Worm (Caenorhabditis elegans) whole organism, young adult: Measurements from ENCODE around the gene nsph-1.1.
A peak's percentile ranks its signal among the peaks of the same experiment; 100 is the strongest.

Experiments used
- B0019.2 ChIP-seq: fragments of 200-800 bp; sonication (Bioruptor generic); conservative IDR thresholded peaks from 2 replicates; pipeline ENCODE4 v1.3.6; 2022; ENCODE audit warnings: missing genetic modification reagents, missing genetic modification characterization, missing compliant biosample characterization
- F23B12.7 ChIP-seq: sonication (generic microtip); optimal IDR thresholded peaks from 2 replicates; lab custom pipeline; 2017; ENCODE audit warnings: missing genetic modification characterization, mild to moderate bottlenecking, missing compliant biosample characterization, antibody characterized with exemption, moderate library complexity; ENCODE audit not compliant: insufficient read depth
- F39B2.1 ChIP-seq: fragments of 200-800 bp; sonication (Bioruptor generic); IDR thresholded peaks from 2 replicates; pipeline ENCODE4 v1.3.6; 2022; ENCODE audit warnings: missing genetic modification reagents, missing genetic modification characterization, missing compliant biosample characterization
- F49E8.2 ChIP-seq: sonication (generic microtip); optimal IDR thresholded peaks from 3 replicates; lab custom pipeline; 2017; ENCODE audit warnings: missing genetic modification characterization, mild to moderate bottlenecking, missing compliant biosample characterization, antibody characterized with exemption, moderate library complexity; ENCODE audit not compliant: insufficient read depth
- F57C9.4 ChIP-seq: sonication (generic microtip); optimal IDR thresholded peaks from 2 replicates; lab custom pipeline; 2017; ENCODE audit warnings: mild to moderate bottlenecking, missing genetic modification characterization, missing compliant biosample characterization
- K11D2.4 ChIP-seq: fragments of 200-800 bp; sonication (Bioruptor generic); IDR thresholded peaks from 2 replicates; pipeline ENCODE4 v1.3.6; 2022; ENCODE audit warnings: missing genetic modification reagents, missing genetic modification characterization, missing compliant biosample characterization
- T07F8.4 ChIP-seq: sonication (generic microtip); optimal IDR thresholded peaks from 2 replicates; lab custom pipeline; 2016; ENCODE audit warnings: mild to moderate bottlenecking, missing genetic modification characterization, moderate library complexity, missing compliant biosample characterization
- Y56A3A.18 ChIP-seq: fragments of 200-800 bp; sonication (Bioruptor generic); IDR thresholded peaks from 2 replicates; pipeline ENCODE4 v1.3.6; 2022; ENCODE audit warnings: missing genetic modification reagents, missing genetic modification characterization, missing compliant biosample characterization
- Y79H2A.3 ChIP-seq: fragments of 200-800 bp; sonication (Bioruptor generic); conservative IDR thresholded peaks from 2 replicates; pipeline ENCODE4 v1.3.6; 2022; ENCODE audit warnings: missing genetic modification reagents, missing genetic modification characterization, missing compliant biosample characterization
- akir-1 ChIP-seq: fragments of 200-800 bp; sonication (Bioruptor generic); optimal IDR thresholded peaks from 2 replicates; lab custom pipeline; 2018; ENCODE audit warnings: mild to moderate bottlenecking, missing genetic modification characterization, moderate library complexity, missing compliant biosample characterization
- aptf-3 ChIP-seq: fragments of 200-800 bp; sonication (Bioruptor generic); IDR thresholded peaks from 2 replicates; pipeline ENCODE4 v1.3.6; 2022; ENCODE audit warnings: missing genetic modification characterization, missing compliant biosample characterization
- athp-1 ChIP-seq: sonication (generic microtip); optimal IDR thresholded peaks from 2 replicates; lab custom pipeline; 2017; ENCODE audit warnings: mild to moderate bottlenecking, missing genetic modification characterization, missing compliant biosample characterization
- attf-6 ChIP-seq: fragments of 200-800 bp; sonication (Bioruptor generic); IDR thresholded peaks from 2 replicates; pipeline ENCODE4 v1.3.6; 2022; ENCODE audit warnings: missing genetic modification reagents, missing genetic modification characterization, missing compliant biosample characterization
- bed-2 ChIP-seq: fragments of 200-800 bp; sonication (Bioruptor generic); IDR thresholded peaks from 2 replicates; pipeline ENCODE4 v1.3.6; 2022; ENCODE audit warnings: missing genetic modification reagents, missing genetic modification characterization, missing compliant biosample characterization
- cebp-1 ChIP-seq, 2 experiments: fragments of 200-800 bp in 1 of 2; sonication (Bioruptor generic) in 1 of 2; sonication (generic microtip) in 1 of 2; IDR thresholded peaks in 1 of 2; optimal IDR thresholded peaks in 1 of 2; 2 replicates each; pipeline versions ENCODE4 v1.3.6 to Lab custom; 2017 to 2022; ENCODE audit warnings: missing compliant biosample characterization in 2 of 2, missing genetic modification characterization in 2 of 2, mild to moderate bottlenecking in 1 of 2, missing genetic modification reagents in 1 of 2, moderate library complexity in 1 of 2
- cebp-2 ChIP-seq: fragments of 200-800 bp; sonication (Bioruptor generic); IDR thresholded peaks from 2 replicates; pipeline ENCODE4 v1.3.6; 2022; ENCODE audit warnings: missing genetic modification characterization, missing compliant biosample characterization
- chd-7 ChIP-seq: sonication (generic microtip); optimal IDR thresholded peaks from 2 replicates; lab custom pipeline; 2016; ENCODE audit warnings: mild to moderate bottlenecking, missing genetic modification characterization, moderate library complexity, missing compliant biosample characterization
- efl-1 ChIP-seq: fragments of 150-350 bp; optimal IDR thresholded peaks from 2 replicates; lab custom pipeline; 2014; ENCODE audit warnings: missing biosample characterization, missing genetic modification reagents, missing genetic modification characterization
- egl-44 ChIP-seq: fragments of 200-800 bp; sonication (Bioruptor generic); IDR thresholded peaks from 2 replicates; pipeline ENCODE4 v1.3.6; 2022; ENCODE audit warnings: missing genetic modification reagents, missing genetic modification characterization, missing compliant biosample characterization
- fkh-3 ChIP-seq: sonication (generic microtip); optimal IDR thresholded peaks from 2 replicates; lab custom pipeline; 2016; ENCODE audit warnings: mild to moderate bottlenecking, missing genetic modification characterization, missing compliant biosample characterization
- him-1 ChIP-seq: sonication (generic microtip); optimal IDR thresholded peaks from 2 replicates; lab custom pipeline; 2016; ENCODE audit warnings: missing genotype, missing genetic modification reagents, missing genetic modification characterization, missing compliant biosample characterization
- hrde-1 ChIP-seq: sonication (generic microtip); optimal IDR thresholded peaks from 2 replicates; lab custom pipeline; 2016; ENCODE audit warnings: missing genetic modification characterization, mild to moderate bottlenecking, missing compliant biosample characterization, moderate library complexity, missing genotype, missing genetic modification reagents, borderline replicate concordance
- lin-35 ChIP-seq, 3 experiments: fragments of 150-350 bp in 2 of 3; sonication (generic microtip) in 1 of 3; optimal IDR thresholded peaks; 2 replicates each; lab custom pipeline; 2014 to 2018; ENCODE audit warnings: missing biosample characterization in 3 of 3, missing genetic modification characterization in 3 of 3, missing genetic modification reagents in 3 of 3
- lin-40 ChIP-seq: sonication (generic microtip); optimal IDR thresholded peaks from 2 replicates; lab custom pipeline; 2016; ENCODE audit warnings: missing genetic modification characterization, mild to moderate bottlenecking, missing compliant biosample characterization, missing genotype, missing genetic modification reagents
- lir-1 ChIP-seq: fragments of 200-800 bp; sonication (Bioruptor generic); conservative IDR thresholded peaks from 2 replicates; pipeline ENCODE4 v1.3.6; 2022; ENCODE audit warnings: missing genetic modification reagents, missing genetic modification characterization, missing compliant biosample characterization
- lsl-1 ChIP-seq: fragments of 200-800 bp; sonication (Bioruptor generic); optimal IDR thresholded peaks from 2 replicates; lab custom pipeline; 2018; ENCODE audit warnings: mild to moderate bottlenecking, missing genetic modification characterization, moderate library complexity, missing compliant biosample characterization
- madf-10 ChIP-seq: sonication (generic microtip); optimal IDR thresholded peaks from 2 replicates; lab custom pipeline; 2016; ENCODE audit warnings: mild to moderate bottlenecking, missing genetic modification characterization, missing compliant biosample characterization
- madf-3 ChIP-seq: fragments of 200-800 bp; sonication (Bioruptor generic); IDR thresholded peaks from 2 replicates; pipeline ENCODE4 v1.3.6; 2022; ENCODE audit warnings: missing genetic modification reagents, missing genetic modification characterization, missing compliant biosample characterization
- madf-8 ChIP-seq: fragments of 200-800 bp; sonication (Bioruptor generic); conservative IDR thresholded peaks from 2 replicates; pipeline ENCODE4 v1.3.6; 2022; ENCODE audit warnings: missing genetic modification reagents, missing genetic modification characterization, missing compliant biosample characterization
- mxl-1 ChIP-seq: sonication (generic microtip); optimal IDR thresholded peaks from 2 replicates; lab custom pipeline; 2016; ENCODE audit warnings: missing genetic modification characterization, missing compliant biosample characterization
- nfya-1 ChIP-seq: sonication (generic microtip); optimal IDR thresholded peaks from 2 replicates; lab custom pipeline; 2017; ENCODE audit warnings: antibody characterized with exemption, missing compliant biosample characterization, missing genetic modification characterization, borderline replicate concordance; ENCODE audit not compliant: insufficient read depth
- nfya-2 ChIP-seq: fragments of 200-800 bp; sonication (Bioruptor generic); IDR thresholded peaks from 2 replicates; pipeline ENCODE4 v1.3.6; 2022; ENCODE audit warnings: missing genetic modification reagents, missing genetic modification characterization, missing compliant biosample characterization
- nhr-120 ChIP-seq: fragments of 200-800 bp; sonication (Bioruptor generic); IDR thresholded peaks from 2 replicates; pipeline ENCODE4 v1.3.6; 2022; ENCODE audit warnings: missing genetic modification characterization, missing compliant biosample characterization
- nhr-90 ChIP-seq: sonication (generic microtip); optimal IDR thresholded peaks from 2 replicates; lab custom pipeline; 2016; ENCODE audit warnings: missing genotype, mild to moderate bottlenecking, missing genetic modification characterization, missing compliant biosample characterization
- sea-2 ChIP-seq: fragments of 200-800 bp; sonication (Bioruptor generic); IDR thresholded peaks from 2 replicates; pipeline ENCODE4 v1.3.6; 2022; ENCODE audit warnings: missing genetic modification characterization, missing compliant biosample characterization
- snpc-1.3 ChIP-seq: sonication (generic microtip); optimal IDR thresholded peaks from 2 replicates; lab custom pipeline; 2017; ENCODE audit warnings: missing genetic modification characterization, mild to moderate bottlenecking, missing compliant biosample characterization, antibody characterized with exemption, moderate library complexity, missing genotype, missing genetic modification reagents; ENCODE audit not compliant: insufficient read depth
- unc-130 ChIP-seq: sonication (generic microtip); optimal IDR thresholded peaks from 2 replicates; lab custom pipeline; 2016; ENCODE audit warnings: missing genetic modification reagents, missing genetic modification characterization, missing compliant biosample characterization
- ztf-28 ChIP-seq: fragments of 200-800 bp; sonication (Bioruptor generic); IDR thresholded peaks from 2 replicates; pipeline ENCODE4 v1.3.6; 2022; ENCODE audit warnings: missing genetic modification reagents, missing genetic modification characterization, missing compliant biosample characterization

nsph-1.1 gene

ce11 chrII:8789828-8790558 is 23.4 kb downstream of the nsph-1.1 start, which contains the start of gene F07H5.13 (continued):
- TF ChIP-seq nfya-1 (no peak), fkh-3 (no peak), bed-2 (GFP tag; lab: Robert Waterston, UW) (no peak), aptf-3 (GFP tag; lab: Robert Waterston, UW) (no peak), lsl-1 (no peak), him-1 (tag; lab: Kevin White, UChicago) (no peak), snpc-1.3 (tag; lab: Kevin White, UChicago) (no peak), T07F8.4 (tag; lab: Kevin White, UChicago) (no peak), egl-44 (no peak), madf-10 (tag; lab: Kevin White, UChicago) (peak; percentile 33), lir-1 (no peak), chd-7 (peak; percentile 60), lin-35 (GFP tag; optimal IDR thresholded peaks at IDR 0.05; lab: Kevin White, UChicago) (peak in 1 of 3 experiments; percentile 50)

ce11 chrII:8792640-8793039 is 26.1 kb downstream of the nsph-1.1 start, which contains the start of gene idpa-2:
idpa-2 (minus strand) TSS chrII:8792740.
- TF ChIP-seq akir-1 (no peak), Y79H2A.3 (GFP tag; lab: Robert Waterston, UW) (no peak), madf-3 (GFP tag; lab: Robert Waterston, UW) (no peak), F39B2.1 (GFP tag; lab: Robert Waterston, UW) (no peak), nhr-90 (tag; lab: Kevin White, UChicago) (no peak), Y56A3A.18 (GFP tag; lab: Robert Waterston, UW) (no peak), lin-35 (GFP tag; optimal IDR thresholded peaks at IDR 0.05; lab: Kevin White, UChicago) (no peak), egl-44 (no peak), him-1 (tag; lab: Kevin White, UChicago) (no peak), lin-40 (tag; lab: Kevin White, UChicago) (no peak), athp-1 (tag; lab: Kevin White, UChicago) (no peak), ztf-28 (GFP tag; lab: Robert Waterston, UW) (no peak)

- TF ChIP-seq B0019.2 (no peak), F57C9.4 (tag; lab: Kevin White, UChicago) (no peak), F23B12.7 (tag; lab: Kevin White, UChicago) (no peak), hrde-1 (no peak), efl-1 (no peak), madf-8 (GFP tag; lab: Robert Waterston, UW) (no peak), F49E8.2 (tag; lab: Kevin White, UChicago) (no peak), K11D2.4 (GFP tag; lab: Robert Waterston, UW) (no peak), mxl-1 (tag; lab: Kevin White, UChicago) (no peak), sea-2 (GFP tag; lab: Robert Waterston, UW) (no peak), athp-1 (tag; lab: Kevin White, UChicago) (no peak), nhr-120 (GFP tag; lab: Robert Waterston, UW) (no peak), cebp-1 (GFP tag; IDR thresholded peaks at IDR 0.05; lab: Robert Waterston, UW) (no peak), cebp-1 (tag; optimal IDR thresholded peaks at IDR 0.05; lab: Kevin White, UChicago) (no peak), nfya-2 (no peak), cebp-2 (GFP tag; lab: Robert Waterston, UW) (no peak), unc-130 (GFP tag; lab: Kevin White, UChicago) (no peak), attf-6 (no peak)
These were observed 27.5 kb downstream of the nsph-1.1 start, which contains the start of gene F07H5.7 for ce11 chrII:8794072-8794471. F07H5.7 (minus strand) TSS chrII:8794172.
